Worm (Caenorhabditis elegans) whole organism, L1 larva: Measurements from ENCODE around the gene M05D6.9.

Experiments used
- F16B12.6 ChIP-seq: fragments of 150-350 bp; optimal IDR thresholded peaks from 2 replicates; lab custom pipeline; 2014; ENCODE audit warnings: missing biosample characterization, missing genetic modification characterization
- blmp-1 ChIP-seq: fragments of 150-350 bp; optimal IDR thresholded peaks from 2 replicates; lab custom pipeline; 2014; ENCODE audit warnings: missing biosample characterization, missing genetic modification characterization
- dpl-1 ChIP-seq, 3 experiments: fragments of 150-350 bp in 2 of 3; sonication (generic microtip) in 1 of 3; optimal IDR thresholded peaks; 2 replicates each; lab custom pipeline; 2014 to 2017; ENCODE audit warnings: missing biosample characterization in 3 of 3, missing genetic modification characterization in 3 of 3, missing genetic modification reagents in 3 of 3
- efl-1 ChIP-seq, 4 experiments: fragments of 150-350 bp; optimal IDR thresholded peaks in 3 of 4; peaks in 1 of 4; 1 replicate in 1 of 4; 2 replicates in 3 of 4; lab custom pipeline; 2014; ENCODE audit warnings: missing biosample characterization in 2 of 4, missing genetic modification characterization in 2 of 4, missing genetic modification reagents in 2 of 4
- lin-15B ChIP-seq: fragments of 150-350 bp; sonication (generic microtip); optimal IDR thresholded peaks from 3 replicates; lab custom pipeline; 2014; ENCODE audit warnings: missing biosample characterization, missing genetic modification characterization
- nhr-28 ChIP-seq: fragments of 150-350 bp; optimal IDR thresholded peaks from 2 replicates; lab custom pipeline; 2014; ENCODE audit warnings: missing biosample characterization, missing genetic modification characterization
- zip-4 ChIP-seq: fragments of 200-800 bp; sonication (Bioruptor generic); optimal IDR thresholded peaks from 2 replicates; lab custom pipeline; 2018; ENCODE audit warnings: mild to moderate bottlenecking, missing genetic modification characterization, moderate library complexity, missing compliant biosample characterization

ce11 chrII:8450750-8451149 is 43.3 kb upstream of the M05D6.9 start:
- TF ChIP-seq zip-4 (no peak), nhr-28 (tag; lab: Kevin White, UChicago) (no peak), lin-15B (tag; lab: Kevin White, UChicago) (no peak), efl-1 (optimal IDR thresholded peaks at IDR 0.05; lab: Kevin White, UChicago) (no peak), efl-1 (GFP tag; optimal IDR thresholded peaks at IDR 0.05 in 1 of 2; lab: Kevin White, UChicago) (no peak), F16B12.6 (tag; lab: Kevin White, UChicago) (no peak), dpl-1 (GFP tag; optimal IDR thresholded peaks at IDR 0.05; lab: Kevin White, UChicago) (no peak), blmp-1 (tag; lab: Kevin White, UChicago) (peak; percentile 74)
